Worm (Caenorhabditis elegans): Measurements from ENCODE around the gene F49E12.12.

- no peak for TF ChIP-seq nhr-67 (tag; optimal IDR thresholded peaks at IDR 0.05)
- no peak for TF ChIP-seq aly-2 (tag; optimal IDR thresholded peaks at IDR 0.05)
- TF ChIP-seq nhr-11 (tag; optimal IDR thresholded peaks at IDR 0.05): no peak
Measured at ce11 chrII:8431954-8432353, 50.7 kb downstream of the F49E12.12 start, which contains the start of gene acp-2.
